Worm (Caenorhabditis elegans): ENCODE results near the gene Y69A2AR.12.

DNA sequence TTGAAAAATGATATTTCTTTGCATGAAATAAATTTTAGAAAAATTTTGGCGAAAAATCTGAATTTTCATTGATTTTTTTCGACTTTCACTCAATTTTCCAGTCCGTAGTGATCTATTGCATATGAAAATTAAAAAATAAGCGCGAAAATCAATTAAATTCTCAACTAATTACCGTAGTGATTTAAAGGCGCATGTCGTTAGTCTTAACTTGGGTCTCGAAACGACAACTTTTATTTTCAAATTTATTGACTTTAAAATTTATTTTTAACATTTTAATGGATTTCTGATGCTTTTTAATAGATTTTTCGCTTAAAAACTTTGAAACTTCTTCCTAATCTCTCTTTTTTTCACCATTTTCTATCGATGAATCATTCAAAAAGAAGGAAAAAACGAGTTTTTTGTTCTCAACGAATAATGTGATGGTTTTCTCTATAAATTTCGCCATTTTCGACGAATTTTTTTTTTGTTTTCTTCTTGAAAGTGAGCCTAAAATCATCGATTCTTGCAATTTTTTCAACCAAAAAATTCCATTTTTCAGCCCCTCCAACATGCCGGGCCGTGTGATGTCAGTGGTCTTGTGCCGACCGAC is 39.2 kb downstream of the Y69A2AR.12 start, which contains the start of gene vamp-7:
- TF ChIP-seq pha-4 (GFP tag; IDR thresholded peaks at IDR 0.05), result no peak
- TF ChIP-seq pha-4 (tag; optimal IDR thresholded peaks at IDR 0.05), result no peak
- no peak for TF ChIP-seq fkh-10 (GFP tag; optimal IDR thresholded peaks at IDR 0.05)
- no peak for TF ChIP-seq snpc-4 (tag; optimal IDR thresholded peaks at IDR 0.05)
- no peak for TF ChIP-seq pqm-1 (tag; optimal IDR thresholded peaks at IDR 0.05)
- no peak for TF ChIP-seq T26A8.4 (GFP tag; IDR thresholded peaks at IDR 0.05)
- no peak for TF ChIP-seq daf-12 (tag; optimal IDR thresholded peaks at IDR 0.05)
- TF ChIP-seq nhr-77 (tag; optimal IDR thresholded peaks at IDR 0.05), result no peak
- TF ChIP-seq dpl-1 (GFP tag; optimal IDR thresholded peaks at IDR 0.05), result no peak
- TF ChIP-seq skn-1 (tag; optimal IDR thresholded peaks at IDR 0.05), result no peak
- no peak for TF ChIP-seq Y75B8A.6 (GFP tag; IDR thresholded peaks at IDR 0.05)

Measured in whole organism, L4 larva.